Worm (Caenorhabditis elegans) whole organism, young adult: ENCODE data around the gene mrpl-10.

ENCODE experiments used
- B0261.1 ChIP-seq: sonication (generic microtip); optimal IDR thresholded peaks from 2 replicates; lab custom pipeline; 2016; ENCODE audit warnings: mild to moderate bottlenecking, missing genetic modification characterization, moderate library complexity, missing compliant biosample characterization
- B0336.3 ChIP-seq: fragments of 200-800 bp; sonication (Bioruptor generic); IDR thresholded peaks from 2 replicates; pipeline ENCODE4 v1.3.6; 2022; ENCODE audit warnings: missing genetic modification characterization, missing compliant biosample characterization
- F22D6.2 ChIP-seq: sonication (generic microtip); optimal IDR thresholded peaks from 2 replicates; lab custom pipeline; 2016; ENCODE audit warnings: mild to moderate bottlenecking, missing genetic modification characterization, missing compliant biosample characterization
- F23B12.7 ChIP-seq: sonication (generic microtip); optimal IDR thresholded peaks from 2 replicates; lab custom pipeline; 2017; ENCODE audit warnings: missing genetic modification characterization, mild to moderate bottlenecking, missing compliant biosample characterization, antibody characterized with exemption, moderate library complexity; ENCODE audit not compliant: insufficient read depth
- F33H1.4 ChIP-seq: fragments of 200-800 bp; sonication (Bioruptor generic); IDR thresholded peaks from 2 replicates; pipeline ENCODE4 v1.3.6; 2022; ENCODE audit warnings: missing genetic modification reagents, missing genetic modification characterization, missing compliant biosample characterization
- F39B2.1 ChIP-seq: fragments of 200-800 bp; sonication (Bioruptor generic); IDR thresholded peaks from 2 replicates; pipeline ENCODE4 v1.3.6; 2022; ENCODE audit warnings: missing genetic modification reagents, missing genetic modification characterization, missing compliant biosample characterization
- F49E8.2 ChIP-seq: sonication (generic microtip); optimal IDR thresholded peaks from 3 replicates; lab custom pipeline; 2017; ENCODE audit warnings: missing genetic modification characterization, mild to moderate bottlenecking, missing compliant biosample characterization, antibody characterized with exemption, moderate library complexity; ENCODE audit not compliant: insufficient read depth
- F57A8.1 ChIP-seq: fragments of 200-800 bp; sonication (Bioruptor generic); optimal IDR thresholded peaks from 2 replicates; lab custom pipeline; 2018; ENCODE audit warnings: mild to moderate bottlenecking, missing genetic modification characterization, moderate library complexity, missing compliant biosample characterization
- K11D2.4 ChIP-seq: fragments of 200-800 bp; sonication (Bioruptor generic); IDR thresholded peaks from 2 replicates; pipeline ENCODE4 v1.3.6; 2022; ENCODE audit warnings: missing genetic modification reagents, missing genetic modification characterization, missing compliant biosample characterization
- Y56A3A.18 ChIP-seq: fragments of 200-800 bp; sonication (Bioruptor generic); IDR thresholded peaks from 2 replicates; pipeline ENCODE4 v1.3.6; 2022; ENCODE audit warnings: missing genetic modification reagents, missing genetic modification characterization, missing compliant biosample characterization
- Y79H2A.3 ChIP-seq: fragments of 200-800 bp; sonication (Bioruptor generic); conservative IDR thresholded peaks from 2 replicates; pipeline ENCODE4 v1.3.6; 2022; ENCODE audit warnings: missing genetic modification reagents, missing genetic modification characterization, missing compliant biosample characterization
- aptf-2 ChIP-seq: fragments of 200-800 bp; sonication (Bioruptor generic); conservative IDR thresholded peaks from 2 replicates; pipeline ENCODE4 v1.3.6; 2022; ENCODE audit warnings: missing genetic modification reagents, missing genetic modification characterization, missing compliant biosample characterization
- atf-7 ChIP-seq: sonication (generic microtip); optimal IDR thresholded peaks from 2 replicates; lab custom pipeline; 2017; ENCODE audit warnings: mild to moderate bottlenecking, missing genetic modification characterization, missing compliant biosample characterization
- attf-3 ChIP-seq: fragments of 200-800 bp; sonication (Bioruptor generic); conservative IDR thresholded peaks from 2 replicates; pipeline ENCODE4 v1.3.6; 2022; ENCODE audit warnings: missing genetic modification reagents, missing genetic modification characterization, missing compliant biosample characterization
- attf-6 ChIP-seq: fragments of 200-800 bp; sonication (Bioruptor generic); IDR thresholded peaks from 2 replicates; pipeline ENCODE4 v1.3.6; 2022; ENCODE audit warnings: missing genetic modification reagents, missing genetic modification characterization, missing compliant biosample characterization
- cebp-2 ChIP-seq: fragments of 200-800 bp; sonication (Bioruptor generic); IDR thresholded peaks from 2 replicates; pipeline ENCODE4 v1.3.6; 2022; ENCODE audit warnings: missing genetic modification characterization, missing compliant biosample characterization
- ceh-91 ChIP-seq: fragments of 200-800 bp; sonication (Bioruptor generic); IDR thresholded peaks from 2 replicates; pipeline ENCODE4 v1.3.6; 2022; ENCODE audit warnings: missing genetic modification reagents, missing genetic modification characterization, missing compliant biosample characterization
- chd-7 ChIP-seq: sonication (generic microtip); optimal IDR thresholded peaks from 2 replicates; lab custom pipeline; 2016; ENCODE audit warnings: mild to moderate bottlenecking, missing genetic modification characterization, moderate library complexity, missing compliant biosample characterization
- dpff-1 ChIP-seq: sonication (generic microtip); optimal IDR thresholded peaks from 2 replicates; lab custom pipeline; 2017; ENCODE audit warnings: mild to moderate bottlenecking, missing genetic modification characterization, missing compliant biosample characterization
- dpl-1 ChIP-seq: fragments of 150-350 bp; optimal IDR thresholded peaks from 2 replicates; lab custom pipeline; 2014; ENCODE audit warnings: missing biosample characterization, missing genetic modification reagents, missing genetic modification characterization
- efl-1 ChIP-seq: fragments of 150-350 bp; optimal IDR thresholded peaks from 2 replicates; lab custom pipeline; 2014; ENCODE audit warnings: missing biosample characterization, missing genetic modification reagents, missing genetic modification characterization
- egrh-3 ChIP-seq: fragments of 200-800 bp; sonication (Bioruptor generic); IDR thresholded peaks from 2 replicates; pipeline ENCODE4 v1.3.6; 2022; ENCODE audit warnings: missing genetic modification reagents, missing genetic modification characterization, missing compliant biosample characterization
- gei-17 ChIP-seq: fragments of 200-800 bp; sonication (Bioruptor generic); optimal IDR thresholded peaks from 2 replicates; lab custom pipeline; 2018; ENCODE audit warnings: mild to moderate bottlenecking, missing genetic modification characterization, missing compliant biosample characterization
- hmg-1.2 ChIP-seq: fragments of 200-800 bp; sonication (Bioruptor generic); IDR thresholded peaks from 2 replicates; pipeline ENCODE4 v1.3.6; 2022; ENCODE audit warnings: missing genetic modification reagents, missing genetic modification characterization, missing compliant biosample characterization
- hsf-1 ChIP-seq: fragments of 200-800 bp; sonication (Bioruptor generic); IDR thresholded peaks from 2 replicates; pipeline ENCODE4 v1.3.6; 2022; ENCODE audit warnings: missing genetic modification reagents, missing genetic modification characterization, missing compliant biosample characterization
- lin-40 ChIP-seq: sonication (generic microtip); optimal IDR thresholded peaks from 2 replicates; lab custom pipeline; 2016; ENCODE audit warnings: missing genetic modification characterization, mild to moderate bottlenecking, missing compliant biosample characterization, missing genotype, missing genetic modification reagents
- lsl-1 ChIP-seq: fragments of 200-800 bp; sonication (Bioruptor generic); optimal IDR thresholded peaks from 2 replicates; lab custom pipeline; 2018; ENCODE audit warnings: mild to moderate bottlenecking, missing genetic modification characterization, moderate library complexity, missing compliant biosample characterization
- madf-3 ChIP-seq: fragments of 200-800 bp; sonication (Bioruptor generic); IDR thresholded peaks from 2 replicates; pipeline ENCODE4 v1.3.6; 2022; ENCODE audit warnings: missing genetic modification reagents, missing genetic modification characterization, missing compliant biosample characterization
- madf-6 ChIP-seq: fragments of 200-800 bp; sonication (Bioruptor generic); IDR thresholded peaks from 2 replicates; pipeline ENCODE4 v1.3.6; 2022; ENCODE audit warnings: missing genetic modification reagents, missing genetic modification characterization, missing compliant biosample characterization
- mcd-1 ChIP-seq: fragments of 200-800 bp; sonication (Bioruptor generic); IDR thresholded peaks from 2 replicates; pipeline ENCODE4 v1.3.6; 2022; ENCODE audit warnings: missing genetic modification reagents, missing genetic modification characterization, missing compliant biosample characterization
- mes-4 ChIP-seq: sonication (generic microtip); optimal IDR thresholded peaks from 2 replicates; lab custom pipeline; 2016; ENCODE audit warnings: missing genotype, missing genetic modification characterization, missing compliant biosample characterization
- nhr-179 ChIP-seq: sonication (generic microtip); optimal IDR thresholded peaks from 2 replicates; lab custom pipeline; 2016; ENCODE audit warnings: mild to moderate bottlenecking, missing genetic modification characterization, missing compliant biosample characterization
- pbrm-1 ChIP-seq: fragments of 200-800 bp; sonication (Bioruptor generic); IDR thresholded peaks from 2 replicates; pipeline ENCODE4 v1.3.6; 2022; ENCODE audit warnings: missing genetic modification reagents, missing genetic modification characterization, missing compliant biosample characterization
- repo-1 ChIP-seq: sonication (generic microtip); optimal IDR thresholded peaks from 2 replicates; lab custom pipeline; 2017; ENCODE audit warnings: mild to moderate bottlenecking, missing genetic modification characterization, missing compliant biosample characterization
- sdz-38 ChIP-seq: sonication (generic microtip); optimal IDR thresholded peaks from 2 replicates; lab custom pipeline; 2016; ENCODE audit warnings: missing genotype, missing genetic modification characterization, missing compliant biosample characterization
- sea-2 ChIP-seq: fragments of 200-800 bp; sonication (Bioruptor generic); IDR thresholded peaks from 2 replicates; pipeline ENCODE4 v1.3.6; 2022; ENCODE audit warnings: missing genetic modification characterization, missing compliant biosample characterization
- snpc-1.1 ChIP-seq: sonication (generic microtip); optimal IDR thresholded peaks from 2 replicates; lab custom pipeline; 2017; ENCODE audit warnings: missing genetic modification characterization, mild to moderate bottlenecking, missing compliant biosample characterization, antibody characterized with exemption, moderate library complexity, missing genotype, missing genetic modification reagents; ENCODE audit not compliant: insufficient read depth
- snpc-3.4 ChIP-seq: sonication (generic microtip); optimal IDR thresholded peaks from 2 replicates; lab custom pipeline; 2017; ENCODE audit warnings: missing genetic modification characterization, mild to moderate bottlenecking, missing compliant biosample characterization, antibody characterized with exemption, moderate library complexity, missing genotype, missing genetic modification reagents
- snpc-4 ChIP-seq, 5 experiments: fragments of 150-350 bp in 1 of 5; sonication (generic microtip) in 4 of 5; optimal IDR thresholded peaks; 2 replicates each; lab custom pipeline; 2014 to 2018; ENCODE audit warnings: missing genetic modification characterization in 5 of 5, missing biosample characterization in 3 of 5, antibody characterized with exemption in 2 of 5, mild to moderate bottlenecking in 2 of 5, missing compliant biosample characterization in 2 of 5, missing genotype in 2 of 5, moderate library complexity in 2 of 5, missing genetic modification reagents in 1 of 5
- somi-1 ChIP-seq: fragments of 200-800 bp; sonication (Bioruptor generic); optimal IDR thresholded peaks from 2 replicates; lab custom pipeline; 2018; ENCODE audit warnings: mild to moderate bottlenecking, missing genetic modification characterization, missing compliant biosample characterization
- tbx-9 ChIP-seq: sonication (generic microtip); optimal IDR thresholded peaks from 2 replicates; lab custom pipeline; 2016; ENCODE audit warnings: borderline replicate concordance, missing genetic modification characterization, inconsistent platforms, missing compliant biosample characterization
- zim-3 ChIP-seq: sonication (generic microtip); optimal IDR thresholded peaks from 2 replicates; lab custom pipeline; 2017; ENCODE audit warnings: mild to moderate bottlenecking, missing genetic modification characterization, moderate library complexity, missing compliant biosample characterization
- ztf-26 ChIP-seq: sonication (generic microtip); optimal IDR thresholded peaks from 2 replicates; lab custom pipeline; 2017; ENCODE audit warnings: missing genetic modification characterization, missing compliant biosample characterization
- ztf-28 ChIP-seq: fragments of 200-800 bp; sonication (Bioruptor generic); IDR thresholded peaks from 2 replicates; pipeline ENCODE4 v1.3.6; 2022; ENCODE audit warnings: missing genetic modification reagents, missing genetic modification characterization, missing compliant biosample characterization

Gene mrpl-10

ce11 chrII:8295296-8295695 lies 17.0 kb upstream of the mrpl-10 start, which contains the start of gene nlp-55:
Gene nlp-55, minus strand, starts transcription at chrII:8295396.
- TF ChIP-seq gei-17 (no peak), F22D6.2 (no peak), tbx-9 (tag; lab: Kevin White, UChicago) (no peak), F57A8.1 (GFP tag; lab: Kevin White, UChicago) (no peak), dpff-1 (tag; lab: Kevin White, UChicago) (no peak), atf-7 (tag; lab: Kevin White, UChicago) (no peak), sea-2 (GFP tag; lab: Robert Waterston, UW) (no peak), snpc-3.4 (tag; lab: Kevin White, UChicago) (no peak), ztf-26 (tag; lab: Kevin White, UChicago) (no peak), repo-1 (no peak), aptf-2 (no peak), F33H1.4 (GFP tag; lab: Robert Waterston, UW) (no peak), K11D2.4 (GFP tag; lab: Robert Waterston, UW) (no peak), madf-3 (GFP tag; lab: Robert Waterston, UW) (no peak), F39B2.1 (GFP tag; lab: Robert Waterston, UW) (no peak), B0261.1 (tag; lab: Kevin White, UChicago) (no peak), ztf-28 (GFP tag; lab: Robert Waterston, UW) (no peak), lin-40 (tag; lab: Kevin White, UChicago) (no peak), zim-3 (tag; lab: Kevin White, UChicago) (no peak), hsf-1 (GFP tag; lab: Robert Waterston, UW) (no peak)

- TF ChIP-seq madf-6 (GFP tag; lab: Robert Waterston, UW) = 0 out of 2 replicates have a peak, but pooled peaks have one; percentile 10
- TF ChIP-seq snpc-1.1 (tag; lab: Kevin White, UChicago) = peak; percentile 80
- TF ChIP-seq snpc-4 (GFP tag; optimal IDR thresholded peaks at IDR 0.05; lab: Kevin White, UChicago) = peak; percentile 33
- TF ChIP-seq snpc-4 (tag; optimal IDR thresholded peaks at IDR 0.05; lab: Kevin White, UChicago) = peak in 3 of 4 experiments; percentile 40 to 91 (median 89)
- 0 out of 2 replicates have a peak, but pooled peaks have one; percentile 30 for TF ChIP-seq Y56A3A.18 (GFP tag; lab: Robert Waterston, UW)
- TF ChIP-seq attf-6 (GFP tag; lab: Robert Waterston, UW) = peak; percentile 80; the same call in 1 of the 2 replicates
- TF ChIP-seq mcd-1 = 0 out of 2 replicates have a peak, but pooled peaks have one; percentile 17
- TF ChIP-seq B0336.3 (GFP tag; lab: Robert Waterston, UW) = 0 out of 2 replicates have a peak, but pooled peaks have one; percentile 6
- TF ChIP-seq cebp-2 (GFP tag; lab: Robert Waterston, UW) = 0 out of 2 replicates have a peak, but pooled peaks have one; percentile 19
- peak; percentile 69 for TF ChIP-seq pbrm-1 (GFP tag; lab: Robert Waterston, UW)
Observed at ce11 chrII:8285837-8286236, 7.5 kb upstream of the mrpl-10 start.

ce11 chrII:8283158-8283717 lies 4.9 kb upstream of the mrpl-10 start, which contains the start of the genes nst-1 and cct-4:
Gene nst-1, minus strand, starts transcription at chrII:8283208.
Gene cct-4, plus strand, starts transcription at chrII:8283667.
- TF ChIP-seq egrh-3 (GFP tag; lab: Robert Waterston, UW) (no peak), sdz-38 (tag; lab: Kevin White, UChicago) (no peak), hmg-1.2 (GFP tag; lab: Robert Waterston, UW) (no peak), madf-6 (GFP tag; lab: Robert Waterston, UW) (peak; percentile 60; the same call in 1 of the 2 replicates), F39B2.1 (GFP tag; lab: Robert Waterston, UW) (no peak), dpl-1 (GFP tag; lab: Kevin White, UChicago) (peak; percentile 61), lsl-1 (peak; percentile 3), somi-1 (GFP tag; lab: Kevin White, UChicago) (no peak), mes-4 (tag; lab: Kevin White, UChicago) (no peak), F49E8.2 (no peak), F33H1.4 (GFP tag; lab: Robert Waterston, UW) (peak; percentile 75), attf-3 (no peak), efl-1 (peak; percentile 33), ceh-91 (GFP tag; lab: Robert Waterston, UW) (0 out of 2 replicates have a peak, but pooled peaks have one; percentile 33), hsf-1 (GFP tag; lab: Robert Waterston, UW) (peak; percentile 83; the same call in 1 of the 2 replicates), Y79H2A.3 (GFP tag; lab: Robert Waterston, UW) (no peak), chd-7 (tag; lab: Kevin White, UChicago) (no peak), nhr-179 (tag; lab: Kevin White, UChicago) (no peak), F23B12.7 (tag; lab: Kevin White, UChicago) (peak; percentile 11)
